Fruit fly (Drosophila melanogaster): ENCODE measurements around the gene CG14204.
A peak's percentile ranks its signal among the peaks of the same experiment; 100 is the strongest.

The CG14204 gene

DNA sequence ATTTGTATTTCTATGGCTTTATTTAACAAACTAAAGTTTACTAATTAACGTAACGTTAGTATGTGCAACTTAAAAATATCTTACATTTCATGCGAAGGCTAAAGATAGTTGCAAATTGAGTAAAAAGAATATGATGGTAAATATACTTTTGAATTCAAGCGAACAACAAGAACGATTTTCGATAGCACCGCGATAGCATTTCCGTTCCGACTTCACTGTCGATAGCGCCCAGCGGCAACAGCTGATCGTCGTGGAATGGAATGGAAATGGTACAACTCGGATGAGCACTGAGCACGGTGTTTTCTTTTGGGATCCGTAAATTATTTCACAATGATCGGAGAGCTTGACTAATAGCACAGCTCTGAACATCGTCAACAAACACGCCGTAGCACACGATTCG lies 30.1 kb downstream of the CG14204 start (continued):
- TF ChIP-seq CG11504 (tag; optimal IDR thresholded peaks at IDR 0.05): no peak
- no peak for TF ChIP-seq hbn (GFP tag; IDR thresholded peaks at IDR 0.05; ENCODE audit: partially characterized antibody)
- no peak for TF ChIP-seq Lpt (GFP tag; optimal IDR thresholded peaks at IDR 0.05)
- TF ChIP-seq Sox102F (GFP tag; optimal IDR thresholded peaks at IDR 0.05): no peak
- TF ChIP-seq PHDP (tag; optimal IDR thresholded peaks at IDR 0.05): peak; percentile 64
- no peak for TF ChIP-seq vfl (GFP tag; optimal IDR thresholded peaks at IDR 0.05)
- TF ChIP-seq Bdp1 (GFP tag; optimal IDR thresholded peaks at IDR 0.05): no peak
- TF ChIP-seq CG1024 (GFP tag; IDR thresholded peaks at IDR 0.05): peak; percentile 44; the same call in 1 of the 2 replicates
- TF ChIP-seq p53 (GFP tag; optimal IDR thresholded peaks at IDR 0.05): no peak
- no peak for TF ChIP-seq prd (optimal IDR thresholded peaks at IDR 0.05)
- TF ChIP-seq prd (GFP tag; IDR thresholded peaks at IDR 0.05): no peak
- no peak for TF ChIP-seq CG17612 (GFP tag; IDR thresholded peaks at IDR 0.05)
- TF ChIP-seq C15 (GFP tag; IDR thresholded peaks at IDR 0.05): no peak
- no peak for TF ChIP-seq CG15479 (GFP tag; optimal IDR thresholded peaks at IDR 0.05)
- no peak for TF ChIP-seq Atf3 (GFP tag; optimal IDR thresholded peaks at IDR 0.05)
- no peak for TF ChIP-seq CG15011 (GFP tag; optimal IDR thresholded peaks at IDR 0.05)
- TF ChIP-seq Awh (GFP tag; IDR thresholded peaks at IDR 0.05): peak; percentile 30; the same call in 1 of the 2 replicates
- TF ChIP-seq ab (GFP tag; optimal IDR thresholded peaks at IDR 0.05): no peak
- TF ChIP-seq Max (GFP tag; optimal IDR thresholded peaks at IDR 0.05): no peak
- TF ChIP-seq CG6854 (GFP tag; optimal IDR thresholded peaks at IDR 0.05): peak; percentile 52
- TF ChIP-seq kah (GFP tag; optimal IDR thresholded peaks at IDR 0.05): peak; percentile 41
- TF ChIP-seq lbe (GFP tag; optimal IDR thresholded peaks at IDR 0.05): peak; percentile 40
- no peak for TF ChIP-seq CG5245 (GFP tag; optimal IDR thresholded peaks at IDR 0.05)
- no peak for TF ChIP-seq bab2 (GFP tag; optimal IDR thresholded peaks at IDR 0.05)
- no peak for TF ChIP-seq CG11085 (GFP tag; IDR thresholded peaks at IDR 0.05)
- peak; percentile 30 for TF ChIP-seq gsb-n (tag; optimal IDR thresholded peaks at IDR 0.05)
- TF ChIP-seq CG4707 (GFP tag; optimal IDR thresholded peaks at IDR 0.05): peak; percentile 63
- no peak for TF ChIP-seq fd102C (GFP tag; optimal IDR thresholded peaks at IDR 0.05)
- TF ChIP-seq CG17829 (tag; optimal IDR thresholded peaks at IDR 0.05): peak; percentile 44
- no peak for TF ChIP-seq bbx (GFP tag; IDR thresholded peaks at IDR 0.05; ENCODE audit: partially characterized antibody)
- peak; percentile 58 for TF ChIP-seq Nf-YB (GFP tag; optimal IDR thresholded peaks at IDR 0.05)
- TF ChIP-seq wek (GFP tag; optimal IDR thresholded peaks at IDR 0.05): peak; percentile 79
- TF ChIP-seq CG3847 (GFP tag; IDR thresholded peaks at IDR 0.05): no peak
- no peak for TF ChIP-seq Tbp (GFP tag; optimal IDR thresholded peaks at IDR 0.05)
- peak; percentile 48 for TF ChIP-seq BEAF-32 (GFP tag; optimal IDR thresholded peaks at IDR 0.05)
- peak; percentile 13 for TF ChIP-seq CG6254 (GFP tag; optimal IDR thresholded peaks at IDR 0.05)
- 0 out of 3 replicates have a peak, but pooled peaks have one; percentile 43 for TF ChIP-seq HLH4C (GFP tag; IDR thresholded peaks at IDR 0.05; ENCODE audit: partially characterized antibody)
- no peak for TF ChIP-seq CG8359 (GFP tag; optimal IDR thresholded peaks at IDR 0.05; ENCODE audit: borderline replicate concordance)
- peak; percentile 45 for TF ChIP-seq CG10979 (tag; optimal IDR thresholded peaks at IDR 0.05)
- no peak for TF ChIP-seq lilli (GFP tag; optimal IDR thresholded peaks at IDR 0.05)
- TF ChIP-seq dm (GFP tag; optimal IDR thresholded peaks at IDR 0.05): no peak
- TF ChIP-seq Fer2 (tag; optimal IDR thresholded peaks at IDR 0.05): no peak
- no peak for TF ChIP-seq Hmx (GFP tag; optimal IDR thresholded peaks at IDR 0.05)
- no peak for TF ChIP-seq NC2α (GFP tag; optimal IDR thresholded peaks at IDR 0.05)
- TF ChIP-seq Drgx (GFP tag; IDR thresholded peaks at IDR 0.05): no peak
- TF ChIP-seq ranshi (GFP tag; IDR thresholded peaks at IDR 0.05): no peak; the same call in 1 of the 2 replicates
- no peak for TF ChIP-seq dmrt99B (tag; optimal IDR thresholded peaks at IDR 0.05)
- no peak for TF ChIP-seq CG10321 (GFP tag; IDR thresholded peaks at IDR 0.05)
- no peak for TF ChIP-seq vnd (GFP tag; IDR thresholded peaks at IDR 0.05; ENCODE audit: partially characterized antibody)
- no peak for TF ChIP-seq danr (GFP tag; IDR thresholded peaks at IDR 0.05)
- no peak for TF ChIP-seq Ravus (GFP tag; IDR thresholded peaks at IDR 0.05)
